Fruit fly (Drosophila melanogaster) whole organism: ENCODE measurements around the gene CG7058.

Experiments
- pan ChIP-seq: fragments of >200 bp; optimal IDR thresholded peaks from 2 replicates; lab custom pipeline; 2017
- usp ChIP-seq: fragments of >200 bp; optimal IDR thresholded peaks from 2 replicates; lab custom pipeline; 2017; ENCODE audit warnings: missing biosample characterization, missing genetic modification characterization, mixed read lengths

DNA sequence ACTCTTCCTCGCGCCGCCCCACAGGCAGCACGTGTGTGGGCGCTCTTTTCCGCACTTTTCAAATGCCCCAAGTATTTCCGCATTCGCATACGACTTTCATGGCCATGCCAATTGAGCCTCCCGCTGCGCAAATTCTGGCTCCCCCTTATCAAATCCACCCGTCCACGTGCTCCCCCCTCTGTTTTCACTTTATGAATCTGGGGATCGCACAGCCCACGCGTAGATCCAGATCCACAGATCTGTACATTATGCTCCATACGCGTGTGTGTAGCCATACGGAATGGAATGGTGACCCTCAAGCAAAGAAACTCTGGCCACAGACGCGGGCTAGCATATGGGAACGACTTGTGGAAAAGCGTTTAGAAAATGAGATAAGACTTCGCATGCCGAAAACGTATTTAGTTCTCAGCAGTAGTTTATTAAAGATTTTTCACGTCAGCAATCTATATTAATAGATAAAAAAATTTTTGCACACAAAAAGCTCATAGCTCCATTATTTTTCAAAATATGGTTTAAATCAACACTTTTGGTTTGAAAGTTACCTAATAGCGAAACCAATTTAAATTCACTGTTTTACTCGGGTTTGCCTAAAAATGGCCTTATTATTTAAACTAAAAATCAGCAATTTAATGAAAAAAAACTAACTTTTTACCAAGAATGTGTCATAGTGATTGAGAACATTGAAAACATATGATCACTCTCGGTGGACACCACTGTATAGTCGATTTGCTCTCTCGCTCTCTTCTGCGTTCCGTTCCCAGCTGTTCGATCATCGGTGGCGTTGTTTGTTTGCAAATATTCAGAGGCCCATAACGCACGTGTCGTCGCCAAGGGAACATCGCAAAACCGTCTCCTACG is 16.9 kb upstream of the CG7058 start:
- TF ChIP-seq pan (lab: Kevin White, UChicago) (no peak), usp (no peak)
